Worm (Caenorhabditis elegans) whole organism, midembryonic: Measurements from ENCODE around the gene C52B9.8.
"Not testable (repeated sequence)": the region's sequence is repeated elsewhere in the genome, so short reads cannot be mapped to it uniquely, and the experiment has no call there.

Experiments used
- T22C8.4 ChIP-seq: fragments of 200-800 bp; sonication (Bioruptor generic); IDR thresholded peaks from 2 replicates; pipeline ENCODE4 v1.3.6; 2022; ENCODE audit warnings: missing genetic modification characterization, missing compliant biosample characterization
- cog-1 ChIP-seq: sonication (generic microtip); optimal IDR thresholded peaks from 2 replicates; lab custom pipeline; 2016; ENCODE audit warnings: missing genetic modification characterization, missing compliant biosample characterization
- flt-1 ChIP-seq: fragments of 200-800 bp; sonication (Bioruptor generic); IDR thresholded peaks from 2 replicates; pipeline ENCODE4 v1.3.6; 2022; ENCODE audit warnings: missing genetic modification characterization, missing compliant biosample characterization
- klf-2 ChIP-seq: fragments of 200-800 bp; sonication (Bioruptor generic); conservative IDR thresholded peaks from 2 replicates; pipeline ENCODE4 v1.3.6; 2022; ENCODE audit warnings: missing genetic modification reagents, missing genetic modification characterization, missing compliant biosample characterization
- med-1 ChIP-seq: sonication (generic microtip); optimal IDR thresholded peaks from 2 replicates; lab custom pipeline; 2017; ENCODE audit warnings: missing genetic modification characterization, mild to moderate bottlenecking, missing compliant biosample characterization, antibody characterized with exemption, missing genetic modification reagents; ENCODE audit not compliant: insufficient read depth
- ref-1 ChIP-seq: fragments of 200-800 bp; sonication (Bioruptor generic); conservative IDR thresholded peaks from 2 replicates; pipeline ENCODE4 v1.3.6; 2022; ENCODE audit warnings: missing genetic modification reagents, missing genetic modification characterization, missing compliant biosample characterization
- tab-1 ChIP-seq: fragments of 200-800 bp; sonication (Bioruptor generic); IDR thresholded peaks from 2 replicates; pipeline ENCODE4 v1.3.6; 2022; ENCODE audit warnings: missing genetic modification characterization, missing compliant biosample characterization
- ztf-23 ChIP-seq: fragments of 200-800 bp; sonication (Bioruptor generic); IDR thresholded peaks from 2 replicates; pipeline ENCODE4 v1.3.6; 2022; ENCODE audit warnings: missing genetic modification reagents, missing genetic modification characterization, missing compliant biosample characterization
- ztf-29 ChIP-seq: fragments of 200-800 bp; sonication (Bioruptor generic); IDR thresholded peaks from 2 replicates; pipeline ENCODE4 v1.3.6; 2022; ENCODE audit warnings: missing genetic modification reagents, missing genetic modification characterization, missing compliant biosample characterization

C52B9.8 gene

DNA sequence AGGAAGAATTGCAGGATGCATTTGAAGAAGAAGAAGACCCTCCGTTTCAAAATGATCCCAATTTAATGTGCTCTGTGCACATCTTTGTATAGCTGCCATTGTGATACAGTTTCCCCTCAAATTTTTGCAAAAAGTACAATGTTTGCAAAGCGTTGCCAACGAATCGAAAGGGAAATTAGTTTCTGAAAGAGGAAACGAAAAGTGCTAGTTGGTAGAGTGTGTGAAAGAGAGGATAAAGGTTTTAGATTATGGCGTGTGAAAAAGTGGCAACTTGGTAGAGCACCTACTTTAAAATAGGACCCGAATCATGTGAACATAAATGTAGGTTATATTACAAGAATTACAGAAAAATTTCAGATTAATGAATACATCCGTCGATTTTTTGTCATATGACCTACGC is at the start of gene C52B9.8:
Gene C52B9.8, minus strand, starts transcription at position 101 of the 400 bp plus-strand sequence.
- no peak for TF ChIP-seq T22C8.4 (GFP tag; lab: Robert Waterston, UW)
- no peak for TF ChIP-seq flt-1
- no peak for TF ChIP-seq tab-1 (GFP tag; lab: Robert Waterston, UW)
- no peak for TF ChIP-seq ztf-29 (GFP tag; lab: Robert Waterston, UW)
- TF ChIP-seq cog-1 (tag; lab: Kevin White, UChicago), result no peak
- no peak for TF ChIP-seq klf-2 (GFP tag; lab: Robert Waterston, UW)
- no peak for TF ChIP-seq med-1
- no peak for TF ChIP-seq ref-1 (GFP tag; lab: Robert Waterston, UW)
- TF ChIP-seq ztf-23 (GFP tag; lab: Robert Waterston, UW), result no peak

DNA sequence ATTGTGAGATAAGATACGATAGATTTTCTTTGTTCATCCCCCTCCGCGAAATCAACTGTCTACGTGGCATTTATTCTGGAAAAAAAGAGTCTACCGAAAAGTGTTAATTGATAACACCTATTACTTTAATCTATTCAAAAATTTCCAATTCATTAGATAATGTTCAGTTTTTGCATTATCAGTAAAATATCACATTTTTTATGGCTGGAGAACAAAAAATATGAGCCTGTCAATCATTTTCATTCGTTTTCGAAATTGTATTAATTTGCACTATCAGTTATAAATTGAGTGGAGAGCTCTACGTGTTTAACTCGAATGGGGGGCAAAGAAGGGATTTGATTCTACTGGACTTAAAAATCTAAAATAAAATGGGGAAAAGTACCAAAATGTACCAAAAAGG is 47.5 kb upstream of the C52B9.8 start:
- TF ChIP-seq ztf-23 (GFP tag; lab: Robert Waterston, UW), result no peak
- no peak for TF ChIP-seq tab-1 (GFP tag; lab: Robert Waterston, UW)
- no peak for TF ChIP-seq klf-2 (GFP tag; lab: Robert Waterston, UW)
- no peak for TF ChIP-seq ztf-29 (GFP tag; lab: Robert Waterston, UW)
- no peak for TF ChIP-seq flt-1
- no peak for TF ChIP-seq cog-1 (tag; lab: Kevin White, UChicago)
- TF ChIP-seq T22C8.4 (GFP tag; lab: Robert Waterston, UW), result no peak
- TF ChIP-seq ref-1 (GFP tag; lab: Robert Waterston, UW), result no peak
- no peak for TF ChIP-seq med-1

ce11 chrX:4357467-4357866 is 45.9 kb upstream of the C52B9.8 start, which contains the start of gene F14H12.6:
Gene F14H12.6, minus strand, starts transcription at chrX:4357567.
- TF ChIP-seq T22C8.4 (GFP tag; lab: Robert Waterston, UW) (no peak), ref-1 (GFP tag; lab: Robert Waterston, UW) (no peak), ztf-29 (GFP tag; lab: Robert Waterston, UW) (no peak), cog-1 (tag; lab: Kevin White, UChicago) (no peak), med-1 (no peak), klf-2 (GFP tag; lab: Robert Waterston, UW) (no peak), ztf-23 (GFP tag; lab: Robert Waterston, UW) (no peak), tab-1 (GFP tag; lab: Robert Waterston, UW) (no peak), flt-1 (no peak)

DNA sequence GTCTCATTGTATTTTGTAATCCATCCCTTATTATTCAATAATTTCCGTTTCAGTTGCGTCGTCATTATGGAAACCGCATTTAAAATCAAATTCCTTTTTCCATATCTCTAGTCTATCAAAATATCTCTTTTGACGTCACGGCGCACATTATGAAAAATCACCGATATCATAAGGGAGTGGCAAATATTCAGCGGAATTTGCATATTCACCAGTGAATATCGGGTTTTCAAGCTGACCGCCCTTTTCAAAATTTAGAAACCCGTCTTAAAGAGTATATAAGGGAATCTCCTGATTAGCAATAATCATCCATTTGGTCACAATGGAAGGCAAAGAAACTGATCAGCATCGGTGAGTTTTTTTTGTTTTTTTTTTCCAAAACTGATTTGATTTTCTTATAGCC is 41.8 kb upstream of the C52B9.8 start, which contains the start of gene col-165:
Gene col-165, plus strand, starts transcription at position 301 of the 400 bp plus-strand sequence.
- no peak for TF ChIP-seq ztf-29 (GFP tag; lab: Robert Waterston, UW)
- TF ChIP-seq klf-2 (GFP tag; lab: Robert Waterston, UW), result no peak
- TF ChIP-seq med-1, result no peak
- no peak for TF ChIP-seq ztf-23 (GFP tag; lab: Robert Waterston, UW)
- TF ChIP-seq flt-1, result no peak
- no peak for TF ChIP-seq T22C8.4 (GFP tag; lab: Robert Waterston, UW)
- no peak for TF ChIP-seq tab-1 (GFP tag; lab: Robert Waterston, UW)
- no peak for TF ChIP-seq cog-1 (tag; lab: Kevin White, UChicago)
- TF ChIP-seq ref-1 (GFP tag; lab: Robert Waterston, UW), result no peak

DNA sequence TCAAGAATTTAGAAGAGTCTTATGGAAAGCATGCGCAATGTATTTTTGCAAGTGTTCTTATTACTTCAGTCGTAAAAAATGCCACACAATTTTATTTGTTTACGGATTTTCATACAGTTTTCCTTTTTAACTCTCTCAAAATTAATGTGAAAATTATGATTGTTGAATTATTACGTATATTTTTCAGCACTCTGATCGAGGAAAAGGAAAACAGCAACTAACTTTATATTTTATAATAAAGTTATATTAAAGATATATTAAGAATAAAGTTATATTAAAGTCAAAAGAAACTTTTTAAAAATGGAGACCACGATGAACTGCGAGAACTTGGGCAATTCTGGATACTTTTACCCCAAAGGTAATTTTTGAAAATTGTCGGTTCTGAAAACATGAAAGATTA is 38.6 kb upstream of the C52B9.8 start, which contains the start of gene F14H12.2:
Gene F14H12.2, plus strand, starts transcription at position 301 of the 400 bp plus-strand sequence.
- TF ChIP-seq ref-1 (GFP tag; lab: Robert Waterston, UW) (no peak), cog-1 (tag; lab: Kevin White, UChicago) (no peak), T22C8.4 (GFP tag; lab: Robert Waterston, UW) (no peak), ztf-29 (GFP tag; lab: Robert Waterston, UW) (no peak), ztf-23 (GFP tag; lab: Robert Waterston, UW) (no peak), tab-1 (GFP tag; lab: Robert Waterston, UW) (no peak), flt-1 (no peak), med-1 (no peak), klf-2 (GFP tag; lab: Robert Waterston, UW) (no peak)

DNA sequence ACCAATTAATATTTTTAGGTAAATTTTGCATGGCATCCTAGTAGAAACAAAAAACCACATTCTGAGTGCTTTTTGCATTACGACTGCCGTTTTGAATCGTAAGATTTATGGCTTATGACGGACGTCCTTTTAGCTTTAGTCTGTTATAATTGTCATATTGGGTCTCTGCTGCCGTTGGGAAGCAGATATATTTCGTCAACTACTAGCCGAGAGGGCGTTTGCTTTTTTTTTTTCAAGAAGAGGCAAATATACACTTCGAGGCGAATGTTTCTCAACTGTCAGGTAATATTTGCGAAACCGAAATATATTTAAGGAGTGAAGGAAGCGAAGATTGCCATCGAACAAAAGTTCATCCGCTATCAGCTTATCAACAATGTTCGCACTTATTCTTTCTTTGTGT is 32.3 kb upstream of the C52B9.8 start, which contains the start of gene F14H12.3:
Gene F14H12.3, plus strand, starts transcription at position 301 of the 400 bp plus-strand sequence.
- no peak for TF ChIP-seq T22C8.4 (GFP tag; lab: Robert Waterston, UW)
- TF ChIP-seq tab-1 (GFP tag; lab: Robert Waterston, UW), result no peak
- no peak for TF ChIP-seq klf-2 (GFP tag; lab: Robert Waterston, UW)
- no peak for TF ChIP-seq med-1

ce11 chrX:4342730-4343129 is 31.2 kb upstream of the C52B9.8 start:
- TF ChIP-seq flt-1 (no peak), T22C8.4 (GFP tag; lab: Robert Waterston, UW) (no peak), tab-1 (GFP tag; lab: Robert Waterston, UW) (no peak), klf-2 (GFP tag; lab: Robert Waterston, UW) (no peak), ztf-23 (GFP tag; lab: Robert Waterston, UW) (no peak), ztf-29 (GFP tag; lab: Robert Waterston, UW) (no peak), med-1 (no peak)

- not testable (repeated sequence) for TF ChIP-seq T22C8.4 (GFP tag; lab: Robert Waterston, UW); cog-1 (tag; lab: Kevin White, UChicago); ztf-23 (GFP tag; lab: Robert Waterston, UW)
These were observed 27.8 kb upstream of the C52B9.8 start, which contains the start of gene cst-1 for ce11 chrX:4339332-4339731. Gene cst-1, plus strand, starts transcription at chrX:4339632.

- not testable (repeated sequence) for TF ChIP-seq ref-1 (GFP tag; lab: Robert Waterston, UW); ztf-29 (GFP tag; lab: Robert Waterston, UW); med-1
These were observed 24.4 kb upstream of the C52B9.8 start, which contains the start of gene cst-2 for ce11 chrX:4335950-4336349. Gene cst-2, minus strand, starts transcription at chrX:4336050.

- not testable (repeated sequence) for TF ChIP-seq tab-1, ztf-29, ref-1 (GFP tag; lab: Robert Waterston, UW)
These were observed 20.7 kb upstream of the C52B9.8 start, which contains the start of gene C24A8.6 for ce11 chrX:4332305-4332704. Gene C24A8.6, minus strand, starts transcription at chrX:4332405.
